Worm (Caenorhabditis elegans) whole organism, L1 larva: ENCODE data around the gene col-142.

ENCODE experiments used
- egl-27 ChIP-seq, 2 experiments: fragments of 150-350 bp in 1 of 2; sonication (generic microtip); optimal IDR thresholded peaks; 3 replicates each; lab custom pipeline; 2017 to 2018; ENCODE audit warnings: missing biosample characterization in 2 of 2, missing genetic modification characterization in 2 of 2, missing genetic modification reagents in 2 of 2
- fkh-8 ChIP-seq: sonication (generic microtip); optimal IDR thresholded peaks from 2 replicates; lab custom pipeline; 2016; ENCODE audit warnings: mild to moderate bottlenecking, missing genetic modification characterization, missing compliant biosample characterization
- lin-14 ChIP-seq: fragments of 200-800 bp; sonication (Bioruptor generic); optimal IDR thresholded peaks from 2 replicates; lab custom pipeline; 2018; ENCODE audit warnings: mild to moderate bottlenecking, missing genetic modification characterization, moderate library complexity, missing compliant biosample characterization
- nhr-237 ChIP-seq: fragments of 150-350 bp; optimal IDR thresholded peaks from 2 replicates; lab custom pipeline; 2014; ENCODE audit warnings: missing biosample characterization, missing genetic modification characterization
- snu-23 ChIP-seq: sonication (generic microtip); optimal IDR thresholded peaks from 2 replicates; lab custom pipeline; 2016; ENCODE audit warnings: missing genetic modification characterization, missing compliant biosample characterization

DNA sequence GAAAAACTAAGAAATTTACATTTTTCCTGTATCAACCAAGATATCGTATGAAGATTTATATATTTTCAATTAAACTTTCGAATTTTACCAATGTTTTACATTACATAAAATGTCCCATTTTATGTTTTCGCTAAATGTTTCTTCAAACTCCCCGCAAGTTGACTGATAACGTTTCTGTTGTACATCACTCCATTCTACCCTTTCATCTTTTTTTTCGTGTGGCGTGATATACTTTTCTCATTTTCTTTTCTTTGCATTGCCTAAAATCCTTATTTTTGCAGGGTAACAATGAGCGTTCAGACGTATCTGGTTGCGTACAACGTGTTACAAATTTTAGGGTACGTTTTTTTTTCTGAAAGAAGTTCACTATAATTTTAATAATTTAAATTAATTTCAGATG is 8.0 kb downstream of the col-142 start, which contains the start of gene hpo-8:
- TF ChIP-seq nhr-237 (tag; lab: Kevin White, UChicago) (no peak), snu-23 (no peak), fkh-8 (tag; lab: Kevin White, UChicago) (no peak), egl-27 (tag; optimal IDR thresholded peaks at IDR 0.05; lab: Kevin White, UChicago) (no peak), lin-14 (GFP tag; lab: Kevin White, UChicago) (no peak)
